Worm (Caenorhabditis elegans): ENCODE results near the gene mrpl-11.

mrpl-11 gene

DNA sequence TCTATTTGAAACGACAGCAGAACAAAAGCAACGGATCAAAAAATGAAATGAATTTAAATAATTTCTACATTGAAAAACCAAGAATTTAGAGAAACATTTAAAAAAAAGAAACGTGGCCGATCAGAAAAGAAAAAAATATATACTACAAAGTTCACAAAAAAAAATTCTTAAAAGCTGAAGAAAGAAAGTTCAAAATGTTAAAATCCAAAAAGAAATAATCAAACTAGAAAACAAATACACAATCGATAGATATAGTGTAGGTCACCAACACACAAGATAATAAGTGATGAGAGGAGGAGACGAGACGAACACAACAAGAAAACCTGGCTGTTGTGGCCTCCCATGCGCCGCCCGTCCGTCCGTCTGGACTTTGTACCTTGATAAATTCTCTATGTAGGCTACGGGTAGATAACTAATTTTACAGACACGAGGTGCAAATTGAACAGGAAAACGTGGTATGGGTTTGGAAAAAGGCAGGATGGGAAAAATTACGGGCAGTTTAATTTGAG lies 29.0 kb upstream of the mrpl-11 start, which contains the start of gene hadb-1:
hadb-1 (minus strand) TSS at position 51 of the 509 bp plus-strand sequence.
- TF ChIP-seq hmbx-1 (tag; optimal IDR thresholded peaks at IDR 0.05) (no peak), hnd-1 (tag; optimal IDR thresholded peaks at IDR 0.05) (no peak)

DNA sequence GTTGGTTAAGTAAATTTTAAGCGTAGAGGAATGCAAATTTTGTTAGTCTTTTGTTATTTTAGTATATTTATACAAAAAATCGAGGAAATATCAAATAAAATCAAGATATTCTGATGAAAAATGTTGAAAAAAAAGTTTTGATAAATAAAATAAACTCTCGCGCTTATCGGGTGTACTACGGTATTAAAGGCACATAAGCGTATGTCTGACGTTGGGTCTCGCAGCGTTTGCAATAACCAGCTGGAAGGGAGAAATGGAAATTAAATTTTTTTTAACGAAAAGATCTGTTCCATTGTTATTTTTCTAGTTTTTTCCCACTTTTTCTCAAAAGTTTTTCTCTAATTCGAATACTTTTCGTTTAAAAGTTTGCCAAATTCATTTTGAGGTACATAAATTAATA lies 28.3 kb upstream of the mrpl-11 start:
- TF ChIP-seq scrt-1 (GFP tag; IDR thresholded peaks at IDR 0.05) (no peak), aly-1 (tag; optimal IDR thresholded peaks at IDR 0.05) (no peak), pes-1 (GFP tag; IDR thresholded peaks at IDR 0.05) (no peak)

DNA sequence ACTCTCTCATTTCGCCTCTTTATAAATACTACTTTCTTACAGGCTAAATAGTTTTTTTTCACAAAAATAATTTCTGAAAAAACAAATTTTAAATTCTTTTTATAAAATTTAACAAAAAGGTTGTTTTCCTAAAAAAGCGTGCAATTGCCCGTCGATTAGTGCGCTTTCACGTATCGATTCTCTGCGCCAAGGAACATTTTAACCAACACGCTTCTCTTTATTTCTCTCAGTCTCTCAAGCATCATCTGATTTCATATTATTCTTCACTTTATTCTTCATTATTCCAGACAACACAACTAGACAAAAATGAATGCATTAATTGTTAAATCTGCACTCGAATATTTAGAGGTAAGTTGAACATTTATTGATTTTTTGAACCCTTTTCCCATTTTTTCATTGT lies 27.8 kb upstream of the mrpl-11 start, which contains the start of gene B0303.4:
B0303.4 (plus strand) TSS at position 196 of the 400 bp plus-strand sequence.
- TF ChIP-seq aly-1 (tag; optimal IDR thresholded peaks at IDR 0.05) (no peak), tbx-37 (GFP tag; conservative IDR thresholded peaks at IDR 0.05) (no peak), F13C5.2 (tag; optimal IDR thresholded peaks at IDR 0.05) (no peak), hmbx-1 (tag; optimal IDR thresholded peaks at IDR 0.05) (no peak), ceh-13 (GFP tag; optimal IDR thresholded peaks at IDR 0.05) (no peak), scrt-1 (GFP tag; IDR thresholded peaks at IDR 0.05) (no peak), sea-1 (GFP tag; conservative IDR thresholded peaks at IDR 0.05) (no peak)

DNA sequence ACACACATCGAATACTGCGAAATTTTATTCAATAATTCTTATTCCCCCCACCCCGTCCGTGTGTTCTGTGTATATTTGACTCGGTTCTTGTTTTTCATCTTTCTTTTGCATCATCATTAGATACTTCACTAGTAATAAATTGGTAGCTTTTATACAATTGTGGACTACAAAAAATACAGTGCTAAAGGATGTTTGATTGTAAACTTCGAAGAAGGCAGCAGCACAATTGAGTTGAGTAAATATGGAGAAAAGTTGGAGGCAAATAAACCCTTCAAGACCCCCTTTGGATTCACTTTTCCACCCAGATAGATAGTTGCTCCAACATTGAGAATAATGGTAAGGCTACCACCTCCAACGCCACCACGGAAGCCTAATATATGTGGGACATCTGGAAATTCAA lies 24.1 kb upstream of the mrpl-11 start, which contains the start of gene B0303.7:
B0303.7 (plus strand) TSS at position 301 of the 400 bp plus-strand sequence.
- TF ChIP-seq pes-1 (GFP tag; IDR thresholded peaks at IDR 0.05) (no peak), tbx-11 (GFP tag; IDR thresholded peaks at IDR 0.05) (no peak), tra-4 (tag; optimal IDR thresholded peaks at IDR 0.05) (no peak), sea-1 (GFP tag; conservative IDR thresholded peaks at IDR 0.05) (no peak), scrt-1 (GFP tag; IDR thresholded peaks at IDR 0.05) (no peak), hmbx-1 (tag; optimal IDR thresholded peaks at IDR 0.05) (no peak), tbx-37 (GFP tag; conservative IDR thresholded peaks at IDR 0.05) (no peak), ets-7 (tag; optimal IDR thresholded peaks at IDR 0.05) (no peak), F13C5.2 (tag; optimal IDR thresholded peaks at IDR 0.05) (no peak), B0310.2 (tag; optimal IDR thresholded peaks at IDR 0.05) (no peak), hnd-1 (tag; optimal IDR thresholded peaks at IDR 0.05) (no peak)

DNA sequence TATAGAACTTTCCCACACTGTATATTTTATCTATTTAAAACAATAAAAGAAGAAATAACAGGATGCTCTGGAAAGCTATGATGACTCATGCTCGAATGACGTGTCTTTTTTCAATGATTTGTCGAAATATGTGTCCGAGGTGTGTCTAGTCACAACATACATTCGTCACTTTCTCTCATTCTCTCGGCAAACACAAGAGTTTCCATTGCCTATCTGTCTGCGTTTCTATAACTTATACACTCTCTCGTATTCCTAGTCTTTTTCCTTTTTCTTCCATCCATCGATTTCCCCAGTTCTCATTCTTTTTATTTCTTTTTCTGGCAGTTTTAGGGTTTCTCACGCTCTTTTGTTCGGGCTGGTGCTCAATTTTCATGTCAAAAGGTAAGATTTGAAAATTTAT lies 20.8 kb upstream of the mrpl-11 start:
- no peak for TF ChIP-seq hmg-4 (GFP tag; optimal IDR thresholded peaks at IDR 0.05)
- no peak for TF ChIP-seq hnd-1 (tag; optimal IDR thresholded peaks at IDR 0.05)
- TF ChIP-seq tra-4 (tag; optimal IDR thresholded peaks at IDR 0.05): no peak
- TF ChIP-seq ama-1 (optimal IDR thresholded peaks at IDR 0.05): no peak
- TF ChIP-seq scrt-1 (GFP tag; IDR thresholded peaks at IDR 0.05): no peak
- no peak for TF ChIP-seq F13C5.2 (tag; optimal IDR thresholded peaks at IDR 0.05)
- TF ChIP-seq ets-7 (tag; optimal IDR thresholded peaks at IDR 0.05): no peak

DNA sequence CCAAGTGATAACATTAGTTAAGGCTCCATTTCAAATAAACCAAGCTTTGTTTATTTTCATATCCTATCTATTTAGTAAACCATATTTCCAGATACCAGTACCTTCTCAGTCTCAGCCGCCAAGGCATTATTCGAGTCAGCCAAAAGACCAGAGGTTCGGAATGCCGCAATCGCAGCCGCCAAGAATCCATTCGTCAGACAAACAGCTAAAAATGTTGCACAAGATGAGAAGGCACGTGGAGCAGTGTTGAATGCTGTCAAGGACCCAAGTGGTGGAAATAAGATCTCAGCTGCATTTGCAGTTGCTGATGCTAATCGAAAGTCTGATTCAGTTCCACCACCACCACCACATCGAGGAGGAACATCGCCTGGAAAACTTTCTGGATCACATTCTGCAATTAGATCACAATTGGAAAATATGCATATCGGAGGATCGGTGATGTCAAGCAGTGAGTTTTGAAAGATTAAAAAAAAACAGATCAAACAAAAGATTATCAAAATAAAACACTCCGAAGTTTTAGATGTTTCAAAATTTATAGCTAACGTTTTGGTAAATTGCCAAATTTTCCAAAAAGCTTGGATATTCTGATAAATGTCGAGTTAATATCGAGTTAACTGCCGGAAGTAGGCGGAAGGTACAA lies 20.1 kb upstream of the mrpl-11 start:
- TF ChIP-seq pes-1 (GFP tag; IDR thresholded peaks at IDR 0.05): no peak
- no peak for TF ChIP-seq aly-1 (tag; optimal IDR thresholded peaks at IDR 0.05)
- no peak for TF ChIP-seq tra-4 (tag; optimal IDR thresholded peaks at IDR 0.05)
- TF ChIP-seq tbx-37 (GFP tag; conservative IDR thresholded peaks at IDR 0.05): no peak
- no peak for TF ChIP-seq F13C5.2 (tag; optimal IDR thresholded peaks at IDR 0.05)
- no peak for TF ChIP-seq B0310.2 (tag; optimal IDR thresholded peaks at IDR 0.05)
- no peak for TF ChIP-seq ets-7 (tag; optimal IDR thresholded peaks at IDR 0.05)
- no peak for TF ChIP-seq tbx-11 (GFP tag; IDR thresholded peaks at IDR 0.05)
- no peak for TF ChIP-seq ceh-36 (tag; optimal IDR thresholded peaks at IDR 0.05)
- TF ChIP-seq flt-1 (GFP tag; IDR thresholded peaks at IDR 0.05): no peak
- no peak for TF ChIP-seq hmbx-1 (tag; optimal IDR thresholded peaks at IDR 0.05)
- no peak for TF ChIP-seq sea-1 (GFP tag; conservative IDR thresholded peaks at IDR 0.05)
- no peak for TF ChIP-seq ceh-13 (GFP tag; optimal IDR thresholded peaks at IDR 0.05)
- no peak for TF ChIP-seq scrt-1 (GFP tag; IDR thresholded peaks at IDR 0.05)
- TF ChIP-seq hnd-1 (tag; optimal IDR thresholded peaks at IDR 0.05): no peak
- no peak for TF ChIP-seq ama-1 (optimal IDR thresholded peaks at IDR 0.05)
- no peak for TF ChIP-seq hmg-4 (GFP tag; optimal IDR thresholded peaks at IDR 0.05)

DNA sequence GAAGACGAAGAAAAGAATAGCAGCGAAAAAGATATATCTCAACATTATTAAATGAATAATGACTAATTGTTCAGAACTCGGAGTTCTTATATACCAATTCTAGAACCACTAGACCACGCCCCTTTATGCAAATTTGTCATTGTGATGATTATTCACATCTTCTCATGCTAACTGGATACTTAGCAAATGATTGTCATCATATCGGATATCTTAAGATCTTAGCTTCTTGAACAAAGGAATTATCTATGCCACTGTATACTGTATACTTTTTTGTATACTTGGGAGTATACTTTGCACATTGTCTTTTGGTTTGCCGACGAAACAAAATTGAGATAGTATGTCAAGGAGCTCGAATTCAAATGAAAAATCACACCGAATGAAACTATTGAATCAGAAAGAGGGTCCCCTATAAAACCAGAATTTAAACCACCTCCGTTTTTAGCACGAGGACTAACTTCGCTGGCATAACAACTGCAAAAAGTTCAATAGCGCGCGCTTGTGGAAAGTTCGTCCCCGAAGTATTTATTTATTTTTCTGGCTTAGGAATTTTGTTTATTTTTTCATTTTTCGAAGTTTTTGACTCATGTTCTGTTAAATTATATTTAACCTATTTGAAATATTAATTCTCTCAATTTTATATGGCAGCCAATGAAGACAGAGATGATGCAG lies 17.0 kb upstream of the mrpl-11 start, which contains the start of the genes sdz-1 and vps-33.1:
sdz-1 (minus strand) TSS at position 51 of the 669 bp plus-strand sequence.
vps-33.1 (plus strand) TSS at position 639 of the 669 bp plus-strand sequence.
- TF ChIP-seq tbx-37 (GFP tag; conservative IDR thresholded peaks at IDR 0.05) (peak; percentile 49), aly-1 (tag; optimal IDR thresholded peaks at IDR 0.05) (no peak)

DNA sequence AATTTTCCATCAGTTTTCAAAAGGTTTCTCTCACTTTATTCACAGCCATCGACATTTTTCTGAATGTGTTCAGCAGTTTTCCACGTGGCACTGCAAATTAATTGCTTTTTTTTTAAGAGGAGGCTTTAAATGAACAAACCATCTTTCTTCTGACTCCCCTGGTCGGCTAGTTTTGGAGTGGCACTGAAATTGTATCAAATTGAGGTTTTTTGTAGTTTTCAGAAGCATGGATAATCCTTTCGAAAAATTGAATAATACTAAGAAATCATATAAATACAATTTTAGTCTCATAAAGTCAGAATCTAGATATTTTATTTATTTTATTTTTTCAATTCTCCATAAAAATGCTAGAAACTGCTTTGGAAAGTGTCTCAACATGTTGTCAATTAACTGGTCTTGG lies 12.7 kb upstream of the mrpl-11 start, which contains the start of gene B0303.16:
B0303.16 (plus strand) TSS at position 301 of the 400 bp plus-strand sequence.
- TF ChIP-seq F13C5.2 (tag; optimal IDR thresholded peaks at IDR 0.05) (no peak), hnd-1 (tag; optimal IDR thresholded peaks at IDR 0.05) (no peak), ceh-36 (tag; optimal IDR thresholded peaks at IDR 0.05) (no peak), B0310.2 (tag; optimal IDR thresholded peaks at IDR 0.05) (no peak), tbx-37 (GFP tag; conservative IDR thresholded peaks at IDR 0.05) (no peak), ets-7 (tag; optimal IDR thresholded peaks at IDR 0.05) (no peak), sea-1 (GFP tag; conservative IDR thresholded peaks at IDR 0.05) (no peak), scrt-1 (GFP tag; IDR thresholded peaks at IDR 0.05) (no peak), hmg-4 (GFP tag; optimal IDR thresholded peaks at IDR 0.05) (no peak), flt-1 (GFP tag; IDR thresholded peaks at IDR 0.05) (no peak), ceh-13 (GFP tag; optimal IDR thresholded peaks at IDR 0.05) (no peak), hmbx-1 (tag; optimal IDR thresholded peaks at IDR 0.05) (no peak), aly-1 (tag; optimal IDR thresholded peaks at IDR 0.05) (no peak), tra-4 (tag; optimal IDR thresholded peaks at IDR 0.05) (no peak), pes-1 (GFP tag; IDR thresholded peaks at IDR 0.05) (no peak), ama-1 (optimal IDR thresholded peaks at IDR 0.05) (no peak), tbx-11 (GFP tag; IDR thresholded peaks at IDR 0.05) (no peak)
